Worm (Caenorhabditis elegans): Measurements from ENCODE around the gene Y45G5AM.9.

- TF ChIP-seq xbp-1 (tag; optimal IDR thresholded peaks at IDR 0.05) (no peak), unc-62 (GFP tag; optimal IDR thresholded peaks at IDR 0.05) (no peak), fkh-10 (GFP tag; optimal IDR thresholded peaks at IDR 0.05) (no peak), lin-35 (GFP tag; optimal IDR thresholded peaks at IDR 0.05) (no peak), aly-2 (tag; optimal IDR thresholded peaks at IDR 0.05) (no peak), nhr-237 (tag; optimal IDR thresholded peaks at IDR 0.05) (no peak), skn-1 (tag; optimal IDR thresholded peaks at IDR 0.05) (no peak), egl-27 (tag; optimal IDR thresholded peaks at IDR 0.05) (no peak), elt-3 (tag; optimal IDR thresholded peaks at IDR 0.05) (no peak), lsy-2 (tag; optimal IDR thresholded peaks at IDR 0.05) (no peak), pag-3 (tag; optimal IDR thresholded peaks at IDR 0.05; ENCODE audit: borderline replicate concordance, insufficient read depth) (no peak), swsn-7 (tag; optimal IDR thresholded peaks at IDR 0.05) (no peak), lir-3 (tag; optimal IDR thresholded peaks at IDR 0.05; ENCODE audit: poor library complexity) (no peak)
Observed at ce11 chrV:4170138-4170537, 24.3 kb downstream of the Y45G5AM.9 start, which contains the start of gene Y45G5AM.7.
